Worm (Caenorhabditis elegans): ENCODE measurements around the gene puf-11.

DNA sequence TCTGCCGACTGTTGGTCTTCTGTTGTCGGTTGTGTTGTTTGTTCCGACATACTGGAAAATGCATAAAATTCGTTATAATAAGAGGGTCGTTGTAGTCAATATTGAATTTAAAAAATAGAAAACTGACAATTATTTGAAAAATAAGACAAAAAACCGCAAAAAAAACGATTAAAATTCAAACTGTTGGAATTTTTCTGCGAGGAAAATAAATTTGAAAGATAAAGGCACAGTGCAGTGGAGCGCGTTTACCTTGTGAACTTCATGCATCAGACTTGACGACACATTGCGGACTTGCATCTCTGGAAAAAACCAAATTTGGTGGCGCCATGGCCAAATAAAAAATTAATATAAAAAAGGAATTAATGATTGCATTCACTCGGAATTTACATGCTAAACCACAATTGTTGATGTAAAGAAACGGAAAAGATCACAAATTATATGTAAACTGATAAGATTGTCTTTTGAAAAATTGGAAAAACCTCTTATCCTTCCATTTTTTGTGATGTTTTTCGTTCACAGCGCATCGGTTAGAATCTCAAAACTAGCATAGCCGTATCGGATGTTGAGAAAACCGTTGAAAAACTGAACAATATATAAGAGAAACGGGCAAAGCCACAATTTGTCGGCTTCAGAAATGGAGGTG is 44.8 kb upstream of the puf-11 start, which contains the start of the genes hrpf-2 and bli-6:
- TF ChIP-seq aly-1 (tag; optimal IDR thresholded peaks at IDR 0.05) (no peak), ceh-13 (GFP tag; optimal IDR thresholded peaks at IDR 0.05) (no peak), tbx-11 (GFP tag; IDR thresholded peaks at IDR 0.05) (no peak), hmbx-1 (tag; optimal IDR thresholded peaks at IDR 0.05) (no peak), flt-1 (GFP tag; IDR thresholded peaks at IDR 0.05) (no peak), ama-1 (optimal IDR thresholded peaks at IDR 0.05) (no peak)
